Worm (Caenorhabditis elegans): ENCODE data around the gene ZK1098.11.

The ZK1098.11 gene

ce11 chrIII:9521410-9522090 lies 34.9 kb upstream of the ZK1098.11 start, which contains the start of the genes clu-1 and prp-40 (continued):
- peak; percentile 49 for TF ChIP-seq nhr-25 (tag; optimal IDR thresholded peaks at IDR 0.05; ENCODE audit: borderline replicate concordance, insufficient read depth)
- no peak for TF ChIP-seq daf-8 (GFP tag; IDR thresholded peaks at IDR 0.05)
- no peak for TF ChIP-seq pqm-1 (tag; optimal IDR thresholded peaks at IDR 0.05)
- peak; percentile 18 for TF ChIP-seq nhr-10 (tag; optimal IDR thresholded peaks at IDR 0.05)
- peak; percentile 98 for TF ChIP-seq aha-1 (tag)
- TF ChIP-seq fkh-10 (GFP tag; optimal IDR thresholded peaks at IDR 0.05) = peak; percentile 76
- peak; percentile 51 for TF ChIP-seq F37D6.2 (tag; optimal IDR thresholded peaks at IDR 0.05)
- peak; percentile 67 for TF ChIP-seq T26A8.4 (GFP tag; IDR thresholded peaks at IDR 0.05)
- TF ChIP-seq nhr-48 (tag; optimal IDR thresholded peaks at IDR 0.05) = peak; percentile 40
- TF ChIP-seq php-3 (GFP tag; IDR thresholded peaks at IDR 0.05) = no peak
- no peak for TF ChIP-seq Y5F2A.4 (GFP tag; optimal IDR thresholded peaks at IDR 0.05)
- no peak for TF ChIP-seq ces-1 (GFP tag; optimal IDR thresholded peaks at IDR 0.05)
- TF ChIP-seq lir-3 (tag; optimal IDR thresholded peaks at IDR 0.05) = no peak
- TF ChIP-seq F44E2.7 (GFP tag; IDR thresholded peaks at IDR 0.05) = no peak

DNA sequence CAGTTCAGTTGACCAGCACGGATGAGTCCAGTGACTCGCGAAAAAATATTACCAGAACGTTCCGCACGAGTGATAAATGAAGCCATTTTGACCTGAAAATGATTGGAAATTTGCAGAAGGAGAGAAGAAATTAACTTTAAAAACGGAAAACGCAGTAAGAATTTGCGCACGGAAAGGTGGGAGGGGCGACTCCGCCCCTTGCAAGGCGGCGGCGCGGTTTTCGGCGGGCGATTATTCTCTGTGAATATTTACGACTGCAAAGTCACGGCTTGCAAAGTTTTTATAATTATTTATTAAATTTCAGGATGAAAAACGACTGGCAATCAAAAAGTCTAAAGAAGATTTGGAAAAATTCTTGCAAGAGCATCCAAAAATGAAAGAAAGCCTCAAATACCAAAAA lies 32.8 kb upstream of the ZK1098.11 start, which contains the start of gene mrps-23:
Gene mrps-23, minus strand, starts transcription at position 92 of the 400 bp plus-strand sequence.
- TF ChIP-seq lin-38 (GFP tag; IDR thresholded peaks at IDR 0.05) (peak; percentile 41), sdz-12 (GFP tag; optimal IDR thresholded peaks at IDR 0.05) (no peak), lsy-2 (tag; optimal IDR thresholded peaks at IDR 0.05) (peak in 1 of 2 experiments; percentile 42), spr-1 (tag; optimal IDR thresholded peaks at IDR 0.05) (peak; percentile 12), nhr-28 (tag; optimal IDR thresholded peaks at IDR 0.05) (no peak), dpl-1 (GFP tag; optimal IDR thresholded peaks at IDR 0.05) (peak; percentile 14), dve-1 (tag; optimal IDR thresholded peaks at IDR 0.05; ENCODE audit: insufficient read depth) (peak; percentile 11), daf-16 (GFP tag; optimal IDR thresholded peaks at IDR 0.05) (no peak), daf-16 (tag; optimal IDR thresholded peaks at IDR 0.05) (peak; percentile 5), mes-2 (tag; optimal IDR thresholded peaks at IDR 0.05; ENCODE audit: poor library complexity, severe bottlenecking) (peak; percentile 60), lin-13 (GFP tag; optimal IDR thresholded peaks at IDR 0.05) (no peak), hlh-11 (tag; optimal IDR thresholded peaks at IDR 0.05) (peak; percentile 4)

DNA sequence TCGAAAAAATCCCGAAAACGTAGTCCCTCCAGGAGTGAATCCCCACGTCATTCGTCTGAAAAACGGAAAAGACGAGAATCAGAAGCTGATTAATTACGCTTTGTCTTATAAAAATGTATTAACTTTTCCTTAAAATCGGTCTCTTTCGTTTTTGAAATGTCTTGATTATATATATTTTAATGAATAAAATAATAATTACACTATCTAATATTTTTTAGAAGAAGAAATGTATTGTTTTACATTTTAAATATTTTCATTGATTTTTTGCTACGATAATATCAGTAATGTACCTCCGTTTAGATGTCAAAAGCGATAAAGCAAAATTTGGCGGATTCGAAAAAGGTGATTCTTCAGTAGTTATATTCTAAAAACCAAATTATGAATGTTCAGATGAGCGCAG lies 31.1 kb upstream of the ZK1098.11 start, which contains the start of gene trpp-3:
Gene trpp-3, plus strand, starts transcription at position 301 of the 400 bp plus-strand sequence.
- TF ChIP-seq lim-7 (GFP tag; IDR thresholded peaks at IDR 0.05) (no peak), zip-2 (tag; optimal IDR thresholded peaks at IDR 0.05) (no peak), nhr-11 (tag; optimal IDR thresholded peaks at IDR 0.05) (no peak), F10B5.3 (tag; optimal IDR thresholded peaks at IDR 0.05) (no peak), R02D3.7 (tag; optimal IDR thresholded peaks at IDR 0.05) (no peak), nhr-111 (GFP tag; optimal IDR thresholded peaks at IDR 0.05) (no peak), hlh-11 (tag; optimal IDR thresholded peaks at IDR 0.05) (no peak), snpc-4 (tag; optimal IDR thresholded peaks at IDR 0.05) (no peak), lsy-2 (tag; optimal IDR thresholded peaks at IDR 0.05) (no peak), arid-1 (GFP tag; conservative IDR thresholded peaks at IDR 0.05) (no peak), ceh-82 (tag; optimal IDR thresholded peaks at IDR 0.05) (no peak), lin-29 (GFP tag; IDR thresholded peaks at IDR 0.05) (no peak), saeg-2 (GFP tag; IDR thresholded peaks at IDR 0.05) (no peak), jun-1 (tag; optimal IDR thresholded peaks at IDR 0.05) (no peak), Y5F2A.4 (GFP tag; optimal IDR thresholded peaks at IDR 0.05) (no peak), zfp-2 (tag; optimal IDR thresholded peaks at IDR 0.05) (no peak), nhr-237 (tag; optimal IDR thresholded peaks at IDR 0.05) (no peak)
